Fruit fly (Drosophila melanogaster) S2 (cell line): ENCODE measurements around the gene CG8925.

Source experiments
- CG8478 ChIP-seq: fragments of >200 bp; optimal IDR thresholded peaks from 2 replicates; lab custom pipeline; 2018
- CTCF ChIP-seq, 2 experiments: fragments of >200 bp; optimal IDR thresholded peaks; 2 replicates each; lab custom pipeline; 2018

dm6 chr3R:16173500-16173899, 1.7 kb downstream of the CG8925 start:
- TF ChIP-seq CG8478 (no peak), CTCF (optimal IDR thresholded peaks at IDR 0.05; lab: Kevin White, UChicago) (no peak)
